Worm (Caenorhabditis elegans) whole organism, L4/young adult: Measurements from ENCODE around the gene B0035.13.

Source experiments
- W03F9.2 ChIP-seq: fragments of 150-350 bp; optimal IDR thresholded peaks from 2 replicates; lab custom pipeline; 2014; ENCODE audit warnings: missing biosample characterization, missing genetic modification characterization
- dao-5 ChIP-seq: sonication (generic microtip); optimal IDR thresholded peaks from 2 replicates; lab custom pipeline; 2016; ENCODE audit warnings: missing genotype, missing genetic modification characterization, moderate library complexity, missing compliant biosample characterization

DNA sequence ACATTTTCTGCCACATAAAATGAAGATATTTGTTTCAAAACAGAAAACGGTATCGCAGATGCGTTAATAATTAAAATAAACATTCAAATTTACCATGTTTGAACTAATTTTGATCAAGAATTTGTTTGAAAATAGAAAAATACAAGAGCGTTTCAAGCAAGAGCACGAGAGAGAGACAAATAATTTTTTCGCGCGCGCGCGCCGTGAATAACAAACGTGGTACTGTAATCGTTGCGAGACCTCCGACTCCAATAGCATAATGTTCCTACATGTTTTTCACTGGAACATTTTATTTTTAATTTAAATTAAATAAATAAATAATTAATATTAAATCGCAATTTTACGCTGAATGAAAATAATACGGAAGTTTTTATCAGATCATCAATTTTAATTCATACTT, 30.5 kb upstream of the B0035.13 start, which contains the start of gene F54E12.2:
- TF ChIP-seq W03F9.2 (tag; lab: Kevin White, UChicago): peak; percentile 51
- TF ChIP-seq dao-5 (tag; lab: Kevin White, UChicago): no peak
